Fruit fly (Drosophila melanogaster): ENCODE measurements around the gene BI-1.
A peak's percentile ranks its signal among the peaks of the same experiment; 100 is the strongest.

BI-1 gene

dm6 chr3L:8320105-8320813 lies 11.5 kb upstream of the BI-1 start, which contains the start of gene CG13670:
Gene CG13670 (plus strand): TSS chr3L:8320763.
- TF ChIP-seq CG6689 (GFP tag; IDR thresholded peaks at IDR 0.05) = 0 out of 2 replicates have a peak, but pooled peaks have one; percentile 9
- no peak for TF ChIP-seq nerfin-1 (tag; optimal IDR thresholded peaks at IDR 0.05)
- no peak for TF ChIP-seq NFAT (GFP tag; IDR thresholded peaks at IDR 0.05)
- peak; percentile 2 for TF ChIP-seq dmrt99B (tag; optimal IDR thresholded peaks at IDR 0.05)
- TF ChIP-seq D19A (tag; optimal IDR thresholded peaks at IDR 0.05) = no peak
- TF ChIP-seq lov (optimal IDR thresholded peaks at IDR 0.05) = no peak
- TF ChIP-seq lov (GFP tag; IDR thresholded peaks at IDR 0.05) = no peak
- TF ChIP-seq Hr51 (GFP tag; optimal IDR thresholded peaks at IDR 0.05) = peak in 1 of 2 experiments; percentile 1
- TF ChIP-seq E2f1 (GFP tag; IDR thresholded peaks at IDR 0.05) = no peak
- TF ChIP-seq Ada2b (GFP tag; IDR thresholded peaks at IDR 0.05) = 0 out of 2 replicates have a peak, but pooled peaks have one; percentile 22
- no peak for TF ChIP-seq CG2199 (GFP tag; IDR thresholded peaks at IDR 0.05)
- TF ChIP-seq zen2 (GFP tag; IDR thresholded peaks at IDR 0.05; ENCODE audit: partially characterized antibody) = no peak
- TF ChIP-seq sens (GFP tag) = peak; percentile 1
- no peak for TF ChIP-seq CG1529 (GFP tag; optimal IDR thresholded peaks at IDR 0.05)
- TF ChIP-seq chinmo (GFP tag; IDR thresholded peaks at IDR 0.05; ENCODE audit: partially characterized antibody) = no peak
- peak; percentile 62 for TF ChIP-seq Drgx (GFP tag; IDR thresholded peaks at IDR 0.05)
- TF ChIP-seq pho (GFP tag; optimal IDR thresholded peaks at IDR 0.05) = no peak

- no peak for TF ChIP-seq sr (GFP tag; IDR thresholded peaks at IDR 0.05)
- no peak for TF ChIP-seq dati (GFP tag; IDR thresholded peaks at IDR 0.05)
- TF ChIP-seq pros (GFP tag; optimal IDR thresholded peaks at IDR 0.05) = no peak
- no peak for TF ChIP-seq hb (GFP tag; IDR thresholded peaks at IDR 0.05; ENCODE audit: partially characterized antibody)
- no peak for TF ChIP-seq tup (GFP tag; optimal IDR thresholded peaks at IDR 0.05)
- no peak for TF ChIP-seq dpn (GFP tag; optimal IDR thresholded peaks at IDR 0.05)
- TF ChIP-seq al (GFP tag; IDR thresholded peaks at IDR 0.05) = no peak
- TF ChIP-seq CG30403 (GFP tag; optimal IDR thresholded peaks at IDR 0.05) = no peak
- no peak for TF ChIP-seq CG14860 (GFP tag; IDR thresholded peaks at IDR 0.05; ENCODE audit: partially characterized antibody)
- no peak for TF ChIP-seq oc (tag; optimal IDR thresholded peaks at IDR 0.05)
- no peak for TF ChIP-seq Sry-β (GFP tag; optimal IDR thresholded peaks at IDR 0.05)
- TF ChIP-seq CG9215 (GFP tag; IDR thresholded peaks at IDR 0.05) = no peak
- TF ChIP-seq CG8388 (GFP tag; optimal IDR thresholded peaks at IDR 0.05) = no peak
- TF ChIP-seq Aef1 (GFP tag; IDR thresholded peaks at IDR 0.05) = no peak
- 0 out of 2 replicates have a peak, but pooled peaks have one; percentile 15 for TF ChIP-seq E2f1 (GFP tag; IDR thresholded peaks at IDR 0.05)
- no peak for TF ChIP-seq CG6254 (GFP tag; optimal IDR thresholded peaks at IDR 0.05)
- TF ChIP-seq seq (GFP tag; IDR thresholded peaks at IDR 0.05) = no peak
- TF ChIP-seq scrt (GFP tag; optimal IDR thresholded peaks at IDR 0.05) = no peak
- TF ChIP-seq phol (tag; optimal IDR thresholded peaks at IDR 0.05) = peak; percentile 21
- no peak for TF ChIP-seq Vsx1 (GFP tag; optimal IDR thresholded peaks at IDR 0.05)
- TF ChIP-seq pan (optimal IDR thresholded peaks at IDR 0.05) = no peak
- no peak for TF ChIP-seq pan (GFP tag; optimal IDR thresholded peaks at IDR 0.05 in 1 of 2, IDR thresholded peaks at IDR 0.05 in 1 of 2)
- TF ChIP-seq CG4707 (GFP tag; optimal IDR thresholded peaks at IDR 0.05) = no peak
- no peak for TF ChIP-seq CG3995 (GFP tag; optimal IDR thresholded peaks at IDR 0.05)
- TF ChIP-seq Opbp (GFP tag; IDR thresholded peaks at IDR 0.05; ENCODE audit: partially characterized antibody) = no peak
- no peak for TF ChIP-seq Abd-B (GFP tag; optimal IDR thresholded peaks at IDR 0.05)
- TF ChIP-seq Dip3 (GFP tag; optimal IDR thresholded peaks at IDR 0.05) = no peak
- no peak for TF ChIP-seq Atf6 (GFP tag; IDR thresholded peaks at IDR 0.05)
- 0 out of 3 replicates have a peak, but pooled peaks have one; percentile 19 for TF ChIP-seq ase (GFP tag; IDR thresholded peaks at IDR 0.05)
- TF ChIP-seq wor (GFP tag; IDR thresholded peaks at IDR 0.05) = no peak
- no peak for TF ChIP-seq CG17568 (GFP tag; optimal IDR thresholded peaks at IDR 0.05)
- TF ChIP-seq gce (GFP tag; IDR thresholded peaks at IDR 0.05) = no peak
- no peak for TF ChIP-seq HLH54F (GFP tag; optimal IDR thresholded peaks at IDR 0.05)
These were observed 10.3 kb upstream of the BI-1 start, which contains the start of gene CG43059 for dm6 chr3L:8318916-8319506. Gene CG43059 (minus strand): TSS chr3L:8318966.
